Worm (Caenorhabditis elegans): ENCODE results near the gene R02D5.9.
A peak's percentile ranks its signal among the peaks of the same experiment; 100 is the strongest.

Gene R02D5.9

ce11 chrV:14518010-14518409 lies 7.1 kb upstream of the R02D5.9 start, which contains the start of gene R02D5.6 (continued):
- TF ChIP-seq F44E2.7 (GFP tag; IDR thresholded peaks at IDR 0.05) (no peak), sdz-12 (GFP tag; optimal IDR thresholded peaks at IDR 0.05) (no peak), ama-1 (optimal IDR thresholded peaks at IDR 0.05) (no peak), skn-1 (tag; optimal IDR thresholded peaks at IDR 0.05) (no peak)

ce11 chrV:14508556-14508955 lies 2.4 kb downstream of the R02D5.9 start:
- TF ChIP-seq ZK337.2 (GFP tag; IDR thresholded peaks at IDR 0.05) = no peak
- no peak for TF ChIP-seq ctbp-1 (GFP tag; IDR thresholded peaks at IDR 0.05)
- peak in 1 of 2 experiments; percentile 66 for TF ChIP-seq unc-62 (GFP tag; optimal IDR thresholded peaks at IDR 0.05 in 1 of 2)
- no peak for TF ChIP-seq unc-62 (tag; optimal IDR thresholded peaks at IDR 0.05)
- TF ChIP-seq spr-1 (tag; optimal IDR thresholded peaks at IDR 0.05) = no peak
- peak; percentile 68 for TF ChIP-seq aha-1 (tag)
- TF ChIP-seq ceh-32 (tag; optimal IDR thresholded peaks at IDR 0.05; ENCODE audit: poor library complexity) = no peak
- TF ChIP-seq nhr-25 (tag; optimal IDR thresholded peaks at IDR 0.05; ENCODE audit: borderline replicate concordance, insufficient read depth) = no peak
- no peak for TF ChIP-seq hlh-11 (tag; optimal IDR thresholded peaks at IDR 0.05)
- no peak for TF ChIP-seq skn-1 (tag; optimal IDR thresholded peaks at IDR 0.05)
- no peak for TF ChIP-seq nhr-102 (tag; optimal IDR thresholded peaks at IDR 0.05)
- TF ChIP-seq egl-43 (GFP tag; IDR thresholded peaks at IDR 0.05) = no peak
- no peak for TF ChIP-seq dmd-8 (GFP tag; IDR thresholded peaks at IDR 0.05)

- TF ChIP-seq dmd-6 (GFP tag; IDR thresholded peaks at IDR 0.05) (no peak), nhr-76 (tag; optimal IDR thresholded peaks at IDR 0.05) (no peak), ceh-44 (GFP tag; IDR thresholded peaks at IDR 0.05) (no peak), rbr-2 (tag; optimal IDR thresholded peaks at IDR 0.05) (no peak), hif-1 (tag; optimal IDR thresholded peaks at IDR 0.05) (no peak), hlh-11 (tag; optimal IDR thresholded peaks at IDR 0.05) (peak; percentile 25), mxl-3 (GFP tag; optimal IDR thresholded peaks at IDR 0.05) (no peak), hlh-30 (tag; optimal IDR thresholded peaks at IDR 0.05; ENCODE audit: insufficient read depth) (no peak), Y75B8A.6 (GFP tag; IDR thresholded peaks at IDR 0.05) (no peak), attf-4 (tag; optimal IDR thresholded peaks at IDR 0.05) (no peak), T20F7.1 (GFP tag; optimal IDR thresholded peaks at IDR 0.05) (no peak), php-3 (GFP tag; IDR thresholded peaks at IDR 0.05) (no peak), nhr-48 (tag; optimal IDR thresholded peaks at IDR 0.05) (peak; percentile 43), R02D3.7 (tag; optimal IDR thresholded peaks at IDR 0.05) (no peak), zfp-3 (GFP tag; conservative IDR thresholded peaks at IDR 0.05) (no peak), lim-7 (GFP tag; IDR thresholded peaks at IDR 0.05) (no peak), lir-3 (tag; optimal IDR thresholded peaks at IDR 0.05) (no peak)
Observed at ce11 chrV:14508005-14508521, 2.9 kb downstream of the R02D5.9 start, which contains the start of gene R02D5.1. R02D5.1 (plus strand) TSS chrV:14508249.

ce11 chrV:14506713-14507675 lies 3.9 kb downstream of the R02D5.9 start:
- peak; percentile 75 for TF ChIP-seq aha-1 (tag)
- no peak for TF ChIP-seq ZK546.5 (tag; optimal IDR thresholded peaks at IDR 0.05)
- TF ChIP-seq nhr-102 (tag; optimal IDR thresholded peaks at IDR 0.05) = no peak
- TF ChIP-seq duxl-1 (tag; optimal IDR thresholded peaks at IDR 0.05; ENCODE audit: poor library complexity) = no peak
- no peak for TF ChIP-seq daf-19 (GFP tag; conservative IDR thresholded peaks at IDR 0.05)
- TF ChIP-seq unc-62 (GFP tag; optimal IDR thresholded peaks at IDR 0.05 in 1 of 2) = peak in 1 of 2 experiments; percentile 40
- no peak for TF ChIP-seq unc-62 (tag; optimal IDR thresholded peaks at IDR 0.05)
- no peak for TF ChIP-seq skn-1 (tag; optimal IDR thresholded peaks at IDR 0.05)
- no peak for TF ChIP-seq madf-9 (GFP tag; conservative IDR thresholded peaks at IDR 0.05)
- no peak for TF ChIP-seq zip-2 (tag; optimal IDR thresholded peaks at IDR 0.05)
- TF ChIP-seq dmd-8 (GFP tag; IDR thresholded peaks at IDR 0.05) = no peak
- no peak for TF ChIP-seq ceh-44 (GFP tag; IDR thresholded peaks at IDR 0.05)
- TF ChIP-seq lin-15B (tag; optimal IDR thresholded peaks at IDR 0.05) = no peak
- TF ChIP-seq hlh-30 (tag; optimal IDR thresholded peaks at IDR 0.05; ENCODE audit: insufficient read depth) = no peak
- peak; percentile 13 for TF ChIP-seq nhr-28 (tag; optimal IDR thresholded peaks at IDR 0.05)
- TF ChIP-seq tra-1 (GFP tag; IDR thresholded peaks at IDR 0.05) = no peak

Measured in whole organism, L4 larva.